Fruit fly (Drosophila melanogaster): ENCODE results near the gene CG46339.
A peak's percentile ranks its signal among the peaks of the same experiment; 100 is the strongest.

Gene CG46339

dm6 chr3R:26953478-26953874 is 37.9 kb downstream of the CG46339 start (continued):
- TF ChIP-seq CG11294 (GFP tag; IDR thresholded peaks at IDR 0.05) (peak; percentile 89), Ets96B (tag; optimal IDR thresholded peaks at IDR 0.05) (peak; percentile 91), pdm3 (GFP tag; optimal IDR thresholded peaks at IDR 0.05) (peak; percentile 97), OdsH (GFP tag; optimal IDR thresholded peaks at IDR 0.05) (peak; percentile 97), Hr4 (GFP tag; optimal IDR thresholded peaks at IDR 0.05) (peak; percentile 97), CG6276 (GFP tag; optimal IDR thresholded peaks at IDR 0.05) (peak; percentile 89), Sox14 (GFP tag; optimal IDR thresholded peaks at IDR 0.05) (peak; percentile 93), vri (GFP tag; optimal IDR thresholded peaks at IDR 0.05) (no peak), Smox (GFP tag; optimal IDR thresholded peaks at IDR 0.05) (peak; percentile 74), CG8119 (GFP tag; IDR thresholded peaks at IDR 0.05) (peak; percentile 97), Ets21C (GFP tag; optimal IDR thresholded peaks at IDR 0.05) (peak; percentile 48), CG10631 (GFP tag; optimal IDR thresholded peaks at IDR 0.05) (peak; percentile 78), CG3032 (tag; optimal IDR thresholded peaks at IDR 0.05) (peak; percentile 92), acj6 (GFP tag; optimal IDR thresholded peaks at IDR 0.05) (peak; percentile 94), CG31627 (GFP tag; optimal IDR thresholded peaks at IDR 0.05) (peak; percentile 81), topi (GFP tag; optimal IDR thresholded peaks at IDR 0.05) (peak; percentile 81), Met (GFP tag; optimal IDR thresholded peaks at IDR 0.05) (peak; percentile 20), CG6792 (GFP tag; optimal IDR thresholded peaks at IDR 0.05) (peak; percentile 81), CG6808 (GFP tag; optimal IDR thresholded peaks at IDR 0.05) (peak; percentile 87), eg (GFP tag; IDR thresholded peaks at IDR 0.05) (peak; percentile 93), fd59A (GFP tag; optimal IDR thresholded peaks at IDR 0.05) (peak; percentile 90), Eip93F (GFP tag; optimal IDR thresholded peaks at IDR 0.05) (no peak), salr (GFP tag; optimal IDR thresholded peaks at IDR 0.05) (peak; percentile 93 to 97), Gug (GFP tag; IDR thresholded peaks at IDR 0.05) (peak; percentile 87), fd85E (GFP tag; optimal IDR thresholded peaks at IDR 0.05) (peak; percentile 83), cyc (GFP tag; optimal IDR thresholded peaks at IDR 0.05) (peak; percentile 73), CG34406 (GFP tag; optimal IDR thresholded peaks at IDR 0.05) (peak; percentile 65), CG3919 (GFP tag; optimal IDR thresholded peaks at IDR 0.05) (peak; percentile 94), fkh (GFP tag; optimal IDR thresholded peaks at IDR 0.05) (no peak), esn (GFP tag; optimal IDR thresholded peaks at IDR 0.05) (peak; percentile 53), CG7368 (GFP tag; optimal IDR thresholded peaks at IDR 0.05) (peak; percentile 94), ss (GFP tag; optimal IDR thresholded peaks at IDR 0.05) (peak in 1 of 2 experiments; percentile 68), CG4318 (GFP tag; optimal IDR thresholded peaks at IDR 0.05) (peak; percentile 93), CG32006 (GFP tag; optimal IDR thresholded peaks at IDR 0.05) (peak; percentile 94), CG8319 (GFP tag; optimal IDR thresholded peaks at IDR 0.05) (peak; percentile 90), Blimp-1 (GFP tag; optimal IDR thresholded peaks at IDR 0.05) (no peak)

dm6 chr3R:26954020-26954672 is 38.6 kb downstream of the CG46339 start:
- TF ChIP-seq Hr38 (GFP tag; optimal IDR thresholded peaks at IDR 0.05) = no peak
- peak; percentile 74 for TF ChIP-seq fd59A (GFP tag; optimal IDR thresholded peaks at IDR 0.05)
- peak; percentile 82 for TF ChIP-seq Sox15 (GFP tag; optimal IDR thresholded peaks at IDR 0.05)
- TF ChIP-seq pdm3 (GFP tag; optimal IDR thresholded peaks at IDR 0.05) = peak; percentile 76
- peak; percentile 98 for TF ChIP-seq CG15336 (GFP tag; IDR thresholded peaks at IDR 0.05)
- peak; percentile 85 for TF ChIP-seq esn (GFP tag; optimal IDR thresholded peaks at IDR 0.05)
- peak; percentile 85 for TF ChIP-seq CG1621 (tag; optimal IDR thresholded peaks at IDR 0.05)
- peak; percentile 91 for TF ChIP-seq CG7368 (GFP tag; optimal IDR thresholded peaks at IDR 0.05)
- TF ChIP-seq Ets96B (tag; optimal IDR thresholded peaks at IDR 0.05) = peak; percentile 97
- TF ChIP-seq Gug (GFP tag; IDR thresholded peaks at IDR 0.05) = peak; percentile 89
- peak; percentile 76 for TF ChIP-seq vri (GFP tag; optimal IDR thresholded peaks at IDR 0.05)
- peak; percentile 89 for TF ChIP-seq spab (GFP tag; optimal IDR thresholded peaks at IDR 0.05)
- peak; percentile 84 for TF ChIP-seq net (GFP tag; optimal IDR thresholded peaks at IDR 0.05)
- peak; percentile 86 for TF ChIP-seq CG6792 (GFP tag; optimal IDR thresholded peaks at IDR 0.05)
- peak; percentile 89 for TF ChIP-seq acj6 (GFP tag; optimal IDR thresholded peaks at IDR 0.05)
- TF ChIP-seq dsx (GFP tag; optimal IDR thresholded peaks at IDR 0.05; ENCODE audit: poor library complexity, severe bottlenecking) = peak; percentile 95
- peak; percentile 78 for TF ChIP-seq CG11762 (GFP tag; optimal IDR thresholded peaks at IDR 0.05; ENCODE audit: insufficient read depth)
- TF ChIP-seq fkh (GFP tag; optimal IDR thresholded peaks at IDR 0.05) = peak; percentile 73
- peak; percentile 63 for TF ChIP-seq CG31627 (GFP tag; optimal IDR thresholded peaks at IDR 0.05)
- TF ChIP-seq Sox14 (GFP tag; optimal IDR thresholded peaks at IDR 0.05) = peak; percentile 72
- peak; percentile 94 for TF ChIP-seq achi (GFP tag; optimal IDR thresholded peaks at IDR 0.05)
- peak; percentile 91 for TF ChIP-seq Lpt (GFP tag; optimal IDR thresholded peaks at IDR 0.05)
- peak; percentile 75 for TF ChIP-seq Smox (GFP tag; optimal IDR thresholded peaks at IDR 0.05)
- TF ChIP-seq Eip93F (GFP tag; optimal IDR thresholded peaks at IDR 0.05) = peak; percentile 87
- peak; percentile 98 for TF ChIP-seq CG8119 (GFP tag; IDR thresholded peaks at IDR 0.05)
- peak; percentile 92 for TF ChIP-seq CG3919 (GFP tag; optimal IDR thresholded peaks at IDR 0.05)
- TF ChIP-seq CG3032 (tag; optimal IDR thresholded peaks at IDR 0.05) = peak; percentile 95
- peak; percentile 76 for TF ChIP-seq CG8319 (GFP tag; optimal IDR thresholded peaks at IDR 0.05)
- TF ChIP-seq Eip78C (GFP tag) = peak; percentile 95
